Worm (Caenorhabditis elegans) whole organism, L2 larva: ENCODE results near the gene srh-109.
"Not testable (repeated sequence)": the region's sequence is repeated elsewhere in the genome, so short reads cannot be mapped to it uniquely, and the experiment has no call there.

Experiments used
- F13H6.1 ChIP-seq: sonication (generic microtip); optimal IDR thresholded peaks from 2 replicates; lab custom pipeline; 2016; ENCODE audit warnings: missing genetic modification characterization, missing compliant biosample characterization
- R02D3.7 ChIP-seq: fragments of 150-350 bp; optimal IDR thresholded peaks from 2 replicates; lab custom pipeline; 2014; ENCODE audit warnings: missing biosample characterization, missing genetic modification characterization
- Y55F3AM.14 ChIP-seq: fragments of 200-800 bp; sonication (Bioruptor generic); optimal IDR thresholded peaks from 2 replicates; lab custom pipeline; 2018; ENCODE audit warnings: mild to moderate bottlenecking, missing genetic modification characterization, missing compliant biosample characterization
- blmp-1 ChIP-seq: sonication (generic microtip); optimal IDR thresholded peaks from 2 replicates; lab custom pipeline; 2017; ENCODE audit warnings: missing genetic modification characterization, mild to moderate bottlenecking, missing compliant biosample characterization, antibody characterized with exemption, moderate library complexity; ENCODE audit not compliant: insufficient read depth
- ceh-16 ChIP-seq: fragments of 150-350 bp; optimal IDR thresholded peaks from 2 replicates; lab custom pipeline; 2014; ENCODE audit warnings: missing biosample characterization, missing genetic modification characterization
- ceh-82 ChIP-seq: fragments of 150-350 bp; optimal IDR thresholded peaks from 2 replicates; lab custom pipeline; 2014; ENCODE audit warnings: missing biosample characterization, missing genetic modification characterization
- egl-27 ChIP-seq: sonication (generic microtip); optimal IDR thresholded peaks from 3 replicates; lab custom pipeline; 2017; ENCODE audit warnings: missing biosample characterization, missing genetic modification reagents, missing genetic modification characterization
- elt-1 ChIP-seq: fragments of 150-350 bp; optimal IDR thresholded peaks from 2 replicates; lab custom pipeline; 2014; ENCODE audit warnings: missing biosample characterization, missing genetic modification characterization
- elt-3 ChIP-seq: sonication (generic microtip); optimal IDR thresholded peaks from 2 replicates; lab custom pipeline; 2017; ENCODE audit warnings: missing biosample characterization, missing genetic modification characterization
- fos-1 ChIP-seq: fragments of 150-350 bp; optimal IDR thresholded peaks from 2 replicates; lab custom pipeline; 2014; ENCODE audit warnings: missing biosample characterization, missing genetic modification characterization
- gmeb-1 ChIP-seq: fragments of 150-350 bp; optimal IDR thresholded peaks from 2 replicates; lab custom pipeline; 2014; ENCODE audit warnings: missing biosample characterization, missing genetic modification characterization
- lin-11 ChIP-seq: fragments of 150-350 bp; sonication (generic microtip); optimal IDR thresholded peaks from 2 replicates; lab custom pipeline; 2014; ENCODE audit warnings: missing biosample characterization, missing genetic modification characterization, inconsistent platforms, mixed read lengths
- lin-13 ChIP-seq: fragments of 150-350 bp; optimal IDR thresholded peaks from 2 replicates; lab custom pipeline; 2014; ENCODE audit warnings: missing biosample characterization, missing genetic modification reagents, missing genetic modification characterization
- lin-39 ChIP-seq: fragments of 150-350 bp; optimal IDR thresholded peaks from 2 replicates; lab custom pipeline; 2014; ENCODE audit warnings: missing biosample characterization, missing genetic modification reagents, missing genetic modification characterization
- mab-5 ChIP-seq: fragments of 150-350 bp; optimal IDR thresholded peaks from 2 replicates; lab custom pipeline; 2014; ENCODE audit warnings: missing biosample characterization, missing genetic modification characterization
- mbf-1 ChIP-seq: sonication (generic microtip); optimal IDR thresholded peaks from 2 replicates; lab custom pipeline; 2017; ENCODE audit warnings: missing biosample characterization, missing genetic modification characterization
- mdl-1 ChIP-seq, 2 experiments: fragments of 150-350 bp in 1 of 2; sonication (generic microtip) in 1 of 2; optimal IDR thresholded peaks; 2 replicates each; lab custom pipeline; 2017; ENCODE audit warnings: missing biosample characterization in 2 of 2, missing genetic modification characterization in 2 of 2
- nhr-10 ChIP-seq: sonication (generic microtip); optimal IDR thresholded peaks from 2 replicates; lab custom pipeline; 2017; ENCODE audit warnings: missing biosample characterization, missing genetic modification characterization
- nhr-11 ChIP-seq: fragments of 150-350 bp; optimal IDR thresholded peaks from 2 replicates; lab custom pipeline; 2014; ENCODE audit warnings: missing biosample characterization, missing genetic modification characterization
- nhr-129 ChIP-seq: fragments of 150-350 bp; optimal IDR thresholded peaks from 2 replicates; lab custom pipeline; 2014; ENCODE audit warnings: missing biosample characterization, missing genetic modification characterization
- nhr-6 ChIP-seq: fragments of 150-350 bp; optimal IDR thresholded peaks from 2 replicates; lab custom pipeline; 2014; ENCODE audit warnings: missing biosample characterization, missing genetic modification characterization
- nhr-77 ChIP-seq: fragments of 150-350 bp; optimal IDR thresholded peaks from 2 replicates; lab custom pipeline; 2014; ENCODE audit warnings: missing biosample characterization, missing genetic modification characterization
- peb-1 ChIP-seq: fragments of 150-350 bp; optimal IDR thresholded peaks from 2 replicates; lab custom pipeline; 2014; ENCODE audit warnings: missing biosample characterization, missing genetic modification characterization
- sem-4 ChIP-seq: fragments of 150-350 bp; optimal IDR thresholded peaks from 2 replicates; lab custom pipeline; 2014; ENCODE audit warnings: missing biosample characterization, missing genetic modification reagents, missing genetic modification characterization
- skn-1 ChIP-seq: sonication (generic microtip); optimal IDR thresholded peaks from 2 replicates; lab custom pipeline; 2017; ENCODE audit warnings: missing biosample characterization, missing genetic modification characterization
- sma-3 ChIP-seq: sonication (generic microtip); optimal IDR thresholded peaks from 2 replicates; lab custom pipeline; 2016; ENCODE audit warnings: missing genetic modification reagents, missing genetic modification characterization, missing compliant biosample characterization
- unc-39 ChIP-seq: fragments of 150-350 bp; optimal IDR thresholded peaks from 2 replicates; lab custom pipeline; 2014; ENCODE audit warnings: missing biosample characterization, missing genetic modification characterization
- unc-55 ChIP-seq: fragments of 150-350 bp; sonication (generic microtip); optimal IDR thresholded peaks from 3 replicates; lab custom pipeline; 2014; ENCODE audit warnings: missing biosample characterization, missing genetic modification reagents, missing genetic modification characterization
- unc-62 ChIP-seq: fragments of 150-350 bp; optimal IDR thresholded peaks from 2 replicates; lab custom pipeline; 2014; ENCODE audit warnings: missing biosample characterization, missing genetic modification reagents, missing genetic modification characterization
- zag-1 ChIP-seq: fragments of 150-350 bp; optimal IDR thresholded peaks from 2 replicates; lab custom pipeline; 2014; ENCODE audit warnings: missing biosample characterization, missing genetic modification characterization
- ztf-11 ChIP-seq: sonication (generic microtip); optimal IDR thresholded peaks from 2 replicates; lab custom pipeline; 2017; ENCODE audit warnings: missing biosample characterization, missing genetic modification characterization
- ztf-4 ChIP-seq: fragments of 150-350 bp; optimal IDR thresholded peaks from 2 replicates; lab custom pipeline; 2014; ENCODE audit warnings: missing biosample characterization, missing genetic modification characterization

srh-109 gene

DNA sequence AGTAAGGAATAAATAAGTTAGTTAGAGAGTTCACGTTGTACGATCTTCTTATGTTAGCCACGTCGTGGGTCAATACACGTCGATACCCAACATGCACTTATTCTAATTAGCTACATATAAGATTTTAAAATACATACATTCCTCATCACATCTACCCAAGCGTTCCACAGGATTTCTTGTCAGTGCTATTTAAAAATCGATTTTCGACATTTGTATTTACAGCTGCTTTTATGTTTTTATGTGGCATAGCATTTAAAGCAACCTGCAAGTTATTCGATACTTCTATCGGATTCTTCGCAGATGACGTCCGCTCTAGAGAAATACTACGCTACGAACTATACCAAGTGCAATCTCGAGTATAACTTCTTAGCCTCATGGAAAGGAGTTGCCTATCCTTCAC lies 35.2 kb upstream of the srh-109 start, which contains the start of gene srh-115:
srh-115 (plus strand) TSS at position 301 of the 400 bp plus-strand sequence.
- TF ChIP-seq gmeb-1 (tag; lab: Kevin White, UChicago) (no peak), nhr-10 (no peak), elt-3 (tag; lab: Kevin White, UChicago) (no peak), nhr-77 (tag; lab: Kevin White, UChicago) (no peak), lin-11 (tag; lab: Kevin White, UChicago) (no peak), sma-3 (GFP tag; lab: Kevin White, UChicago) (no peak), nhr-129 (tag; lab: Kevin White, UChicago) (no peak), lin-39 (tag; lab: Kevin White, UChicago) (no peak), ceh-16 (tag; lab: Kevin White, UChicago) (no peak)

DNA sequence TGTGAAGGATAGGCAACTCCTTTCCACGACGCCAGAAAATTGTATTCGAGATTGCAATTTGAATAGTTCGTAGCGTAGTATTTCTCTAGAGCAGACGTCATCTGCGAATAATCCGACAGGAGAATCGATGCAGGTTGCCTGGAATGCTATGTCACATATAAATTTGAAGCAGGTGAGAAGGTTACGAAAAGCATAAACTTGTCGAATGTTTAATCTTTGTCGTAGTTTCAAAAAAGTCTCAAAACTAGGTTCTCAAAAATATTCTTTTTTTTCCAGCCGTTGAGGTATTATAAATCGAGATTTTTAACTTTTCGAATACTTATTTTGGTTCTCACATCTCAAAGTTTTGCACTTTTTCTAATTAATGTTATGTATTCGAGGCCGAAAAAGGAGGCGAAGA lies 34.8 kb upstream of the srh-109 start, which contains the start of gene srh-116:
srh-116 (minus strand) TSS at position 101 of the 400 bp plus-strand sequence.
- not testable (repeated sequence) for TF ChIP-seq mab-5; unc-39 (tag; lab: Kevin White, UChicago); nhr-6 (tag; lab: Kevin White, UChicago)

ce11 chrV:17251364-17251961 lies 31.2 kb upstream of the srh-109 start, which contains the start of gene Y61B8A.6:
Y61B8A.6 (plus strand) TSS chrV:17251911.
- TF ChIP-seq nhr-10 (no peak), nhr-77 (tag; lab: Kevin White, UChicago) (no peak), zag-1 (tag; lab: Kevin White, UChicago) (no peak), unc-39 (tag; lab: Kevin White, UChicago) (no peak)

- no peak for TF ChIP-seq mbf-1 (tag; lab: Kevin White, UChicago)
- no peak for TF ChIP-seq nhr-11 (tag; lab: Kevin White, UChicago)
- TF ChIP-seq Y55F3AM.14 (GFP tag; lab: Kevin White, UChicago), result no peak
- TF ChIP-seq R02D3.7 (tag; lab: Kevin White, UChicago), result no peak
- no peak for TF ChIP-seq elt-1
- TF ChIP-seq mab-5, result no peak
- TF ChIP-seq lin-39 (tag; lab: Kevin White, UChicago), result no peak
- TF ChIP-seq nhr-77 (tag; lab: Kevin White, UChicago), result no peak
- no peak for TF ChIP-seq nhr-6 (tag; lab: Kevin White, UChicago)
- no peak for TF ChIP-seq ztf-11 (tag; lab: Kevin White, UChicago)
- no peak for TF ChIP-seq peb-1 (tag; lab: Kevin White, UChicago)
- TF ChIP-seq skn-1 (tag; lab: Kevin White, UChicago), result no peak
- no peak for TF ChIP-seq ceh-82 (tag; lab: Kevin White, UChicago)
- TF ChIP-seq fos-1 (tag; lab: Kevin White, UChicago), result no peak
- TF ChIP-seq unc-62, result no peak
- TF ChIP-seq ceh-16 (tag; lab: Kevin White, UChicago), result no peak
- TF ChIP-seq sma-3 (GFP tag; lab: Kevin White, UChicago), result no peak
- TF ChIP-seq unc-55 (GFP tag; lab: Kevin White, UChicago), result no peak
- no peak for TF ChIP-seq gmeb-1 (tag; lab: Kevin White, UChicago)
Observed at ce11 chrV:17248915-17249314, 28.7 kb upstream of the srh-109 start, which contains the start of gene clec-243. clec-243 (minus strand) TSS chrV:17249015.

DNA sequence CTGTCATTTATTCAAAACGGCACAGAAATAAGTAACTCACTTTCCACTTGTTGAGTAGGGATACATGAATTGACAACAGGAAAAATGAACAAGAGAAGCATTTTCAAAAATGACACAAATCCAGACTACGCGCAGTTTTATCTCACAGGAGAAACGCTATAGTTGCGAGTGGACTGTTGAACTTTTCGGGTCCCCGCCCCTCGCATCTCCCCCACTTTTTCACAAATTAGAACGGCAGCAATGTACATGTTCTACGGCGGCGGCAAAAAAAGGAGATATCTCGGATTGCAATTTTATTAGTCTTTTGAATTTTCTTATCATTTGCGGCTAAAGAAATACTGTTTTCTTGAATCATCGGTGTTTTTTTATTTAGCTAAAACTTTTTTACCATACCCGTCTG lies 25.2 kb upstream of the srh-109 start, which contains the start of gene clec-242:
clec-242 (minus strand) TSS at position 101 of the 400 bp plus-strand sequence.
- TF ChIP-seq fos-1 (tag; lab: Kevin White, UChicago), result no peak
- no peak for TF ChIP-seq zag-1 (tag; lab: Kevin White, UChicago)
- TF ChIP-seq nhr-129 (tag; lab: Kevin White, UChicago), result no peak
- no peak for TF ChIP-seq F13H6.1 (tag; lab: Kevin White, UChicago)
- no peak for TF ChIP-seq ceh-16 (tag; lab: Kevin White, UChicago)
- TF ChIP-seq blmp-1 (tag; lab: Kevin White, UChicago), result no peak
- TF ChIP-seq mdl-1 (tag; optimal IDR thresholded peaks at IDR 0.05; lab: Kevin White, UChicago), result no peak
- no peak for TF ChIP-seq nhr-10
- no peak for TF ChIP-seq sem-4
- TF ChIP-seq skn-1 (tag; lab: Kevin White, UChicago), result no peak
- TF ChIP-seq ztf-4 (tag; lab: Kevin White, UChicago), result no peak
- no peak for TF ChIP-seq elt-3 (tag; lab: Kevin White, UChicago)
- no peak for TF ChIP-seq egl-27 (tag; lab: Kevin White, UChicago)
- no peak for TF ChIP-seq peb-1 (tag; lab: Kevin White, UChicago)
- no peak for TF ChIP-seq nhr-6 (tag; lab: Kevin White, UChicago)
- TF ChIP-seq lin-13 (GFP tag; lab: Kevin White, UChicago), result no peak
